Worm (Caenorhabditis elegans): ENCODE measurements around the gene btb-14.

Gene btb-14

DNA sequence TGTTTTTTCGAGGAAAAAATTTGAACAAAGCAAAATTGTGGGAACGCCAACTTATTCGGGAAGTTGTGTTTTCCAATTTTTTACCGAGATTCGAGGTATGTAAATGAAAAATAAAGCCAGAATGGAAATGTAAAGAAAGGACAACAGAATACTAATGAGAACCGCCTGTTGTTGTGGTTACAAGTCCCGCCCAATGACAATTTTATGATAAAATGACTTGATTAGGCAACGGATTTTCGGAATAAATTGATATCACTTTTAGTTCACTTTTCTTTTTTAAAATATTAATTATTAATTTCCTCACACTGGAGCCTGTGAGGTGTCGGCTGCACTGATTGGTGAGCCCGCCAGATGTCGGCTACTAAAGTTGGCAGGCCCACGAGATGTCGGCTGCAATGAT, 49.1 kb downstream of the btb-14 start, which contains the start of gene dct-12:
TSS of gene dct-12 (minus strand) at position 101 of the 400 bp plus-strand sequence.
- TF ChIP-seq snpc-4 (tag; optimal IDR thresholded peaks at IDR 0.05) (no peak), unc-62 (GFP tag; optimal IDR thresholded peaks at IDR 0.05 in 1 of 2) (peak in 1 of 2 experiments; percentile 70), unc-62 (tag; optimal IDR thresholded peaks at IDR 0.05) (no peak)

All from whole organism, L4 larva.